Worm (Caenorhabditis elegans) whole organism, late embryonic: Measurements from ENCODE around the gene fipr-16.

Source experiments
- K09A11.1 ChIP-seq: sonication (generic microtip); optimal IDR thresholded peaks from 2 replicates; lab custom pipeline; 2017; ENCODE audit warnings: antibody characterized with exemption, mild to moderate bottlenecking, missing genetic modification characterization, missing compliant biosample characterization; ENCODE audit not compliant: insufficient read depth
- ceh-9 ChIP-seq: sonication (generic microtip); optimal IDR thresholded peaks from 2 replicates; lab custom pipeline; 2016; ENCODE audit warnings: mild to moderate bottlenecking, missing genetic modification characterization, inconsistent platforms, missing compliant biosample characterization
- dmd-4 ChIP-seq: sonication (generic microtip); optimal IDR thresholded peaks from 2 replicates; lab custom pipeline; 2016; ENCODE audit warnings: borderline replicate concordance, missing genetic modification characterization, missing compliant biosample characterization
- dve-1 ChIP-seq: sonication (generic microtip); optimal IDR thresholded peaks from 2 replicates; lab custom pipeline; 2017; ENCODE audit warnings: antibody characterized with exemption, mild to moderate bottlenecking, missing genetic modification characterization, missing compliant biosample characterization
- ets-4 ChIP-seq: sonication (generic microtip); optimal IDR thresholded peaks from 2 replicates; lab custom pipeline; 2016; ENCODE audit warnings: missing genetic modification characterization, missing compliant biosample characterization
- fkh-6 ChIP-seq: sonication (generic microtip); optimal IDR thresholded peaks from 2 replicates; lab custom pipeline; 2016; ENCODE audit warnings: missing genetic modification characterization, missing compliant biosample characterization
- lin-11 ChIP-seq: fragments of 200-800 bp; sonication (Bioruptor generic); optimal IDR thresholded peaks from 2 replicates; lab custom pipeline; 2018; ENCODE audit warnings: mild to moderate bottlenecking, missing genetic modification characterization, missing compliant biosample characterization
- pha-4 ChIP-seq: fragments of 150-350 bp; optimal IDR thresholded peaks from 2 replicates; lab custom pipeline; 2018; ENCODE audit warnings: missing biosample characterization, missing genetic modification reagents, missing genetic modification characterization
- pqm-1 ChIP-seq: sonication (generic microtip); optimal IDR thresholded peaks from 2 replicates; lab custom pipeline; 2016; ENCODE audit warnings: missing genetic modification characterization, missing compliant biosample characterization
- ref-2 ChIP-seq: sonication (generic microtip); optimal IDR thresholded peaks from 2 replicates; lab custom pipeline; 2016; ENCODE audit warnings: missing genetic modification characterization, missing compliant biosample characterization
- sdc-2 ChIP-seq: sonication (generic microtip); optimal IDR thresholded peaks from 2 replicates; lab custom pipeline; 2016; ENCODE audit warnings: missing genotype, missing genetic modification characterization, missing compliant biosample characterization
- sox-4 ChIP-seq: sonication (generic microtip); optimal IDR thresholded peaks from 2 replicates; lab custom pipeline; 2017; ENCODE audit warnings: mild to moderate bottlenecking, missing genetic modification characterization, inconsistent platforms, missing compliant biosample characterization
- unc-3 ChIP-seq, 2 experiments: fragments of 200-800 bp in 1 of 2; sonication (Bioruptor generic) in 1 of 2; sonication (generic microtip) in 1 of 2; conservative IDR thresholded peaks in 1 of 2; optimal IDR thresholded peaks in 1 of 2; 2 replicates each; pipeline versions ENCODE4 v1.3.6 to Lab custom; 2016 to 2022; ENCODE audit warnings: missing compliant biosample characterization in 2 of 2, missing genetic modification characterization in 2 of 2, missing genetic modification reagents in 1 of 2
- unc-86 ChIP-seq: sonication (generic microtip); optimal IDR thresholded peaks from 2 replicates; lab custom pipeline; 2016; ENCODE audit warnings: missing genetic modification characterization, missing compliant biosample characterization

DNA sequence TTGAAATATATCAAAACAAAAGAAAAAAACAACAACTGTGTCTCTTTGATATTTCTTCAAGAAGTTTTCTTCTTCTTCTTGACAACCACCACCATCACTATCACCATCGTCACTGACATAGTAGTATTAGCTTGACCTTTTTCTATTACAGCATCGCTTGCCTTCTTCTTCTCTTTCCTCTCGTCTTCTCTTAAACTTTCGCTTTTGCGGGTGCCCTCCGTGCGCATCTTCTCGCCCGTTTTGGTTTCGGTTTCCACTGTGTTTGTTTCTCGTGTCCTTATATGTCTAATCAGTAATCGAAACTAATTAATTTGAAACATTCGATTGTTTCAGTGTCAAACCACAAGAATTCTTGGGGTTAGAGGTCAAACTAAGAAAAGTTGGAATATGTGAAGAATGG lies 11.4 kb downstream of the fipr-16 start:
- TF ChIP-seq fkh-6 (tag; lab: Kevin White, UChicago) (no peak), pha-4 (tag; lab: Kevin White, UChicago) (no peak), lin-11 (tag; lab: Kevin White, UChicago) (no peak), K09A11.1 (tag; lab: Kevin White, UChicago) (no peak), sdc-2 (tag; lab: Kevin White, UChicago) (no peak), pqm-1 (no peak), dve-1 (tag; lab: Kevin White, UChicago) (no peak), ceh-9 (tag; lab: Kevin White, UChicago) (no peak), ets-4 (tag; lab: Kevin White, UChicago) (no peak), dmd-4 (tag; lab: Kevin White, UChicago) (no peak), ref-2 (no peak), unc-3 (GFP tag; conservative IDR thresholded peaks at IDR 0.05; lab: Robert Waterston, UW) (no peak), unc-3 (tag; optimal IDR thresholded peaks at IDR 0.05; lab: Kevin White, UChicago) (no peak), sox-4 (tag; lab: Kevin White, UChicago) (no peak), unc-86 (tag; lab: Kevin White, UChicago) (no peak)
